Fruit fly (Drosophila melanogaster): ENCODE measurements around the gene GstO1.

Gene GstO1

DNA sequence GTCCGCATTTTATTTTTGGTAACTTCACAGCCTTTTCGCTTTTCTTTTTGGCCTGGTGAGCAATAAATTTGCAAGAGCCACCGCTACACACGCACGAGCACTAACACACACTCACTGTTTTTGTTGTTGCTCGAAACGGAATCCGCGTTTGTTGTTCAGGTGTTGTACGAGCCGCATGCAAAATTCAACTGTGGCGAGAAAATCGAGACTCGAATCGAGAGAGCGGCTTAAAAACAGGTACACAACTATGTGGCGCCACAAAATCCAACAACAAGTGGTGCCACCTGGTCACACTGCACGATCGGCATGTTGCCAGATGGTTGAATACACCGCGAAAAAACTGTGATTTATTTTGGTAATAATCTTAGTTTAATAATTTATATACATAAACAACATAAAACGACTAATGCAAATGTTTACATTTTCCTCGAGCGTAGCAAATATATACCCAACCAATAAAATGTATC lies 17.7 kb downstream of the GstO1 start, which contains the start of gene CG43163 (continued):
- TF ChIP-seq Sox15 (GFP tag; optimal IDR thresholded peaks at IDR 0.05) (peak; percentile 19), ss (GFP tag; optimal IDR thresholded peaks at IDR 0.05) (peak; percentile 33 to 55), dsx (GFP tag; optimal IDR thresholded peaks at IDR 0.05; ENCODE audit: poor library complexity, severe bottlenecking) (peak; percentile 82), CG15336 (GFP tag; IDR thresholded peaks at IDR 0.05) (peak; percentile 79), Eip78C (GFP tag) (peak; percentile 92), Lpt (GFP tag; optimal IDR thresholded peaks at IDR 0.05) (peak; percentile 55), CG7368 (GFP tag; optimal IDR thresholded peaks at IDR 0.05) (peak; percentile 14), Gug (GFP tag; IDR thresholded peaks at IDR 0.05) (peak; percentile 52), fd59A (GFP tag; optimal IDR thresholded peaks at IDR 0.05) (no peak), Hr4 (GFP tag; optimal IDR thresholded peaks at IDR 0.05) (no peak), lz (GFP tag; optimal IDR thresholded peaks at IDR 0.05) (peak; percentile 70), topi (GFP tag; optimal IDR thresholded peaks at IDR 0.05) (peak; percentile 69), CG8632 (GFP tag; optimal IDR thresholded peaks at IDR 0.05) (peak; percentile 47), Met (GFP tag; optimal IDR thresholded peaks at IDR 0.05) (no peak), OdsH (GFP tag; optimal IDR thresholded peaks at IDR 0.05) (no peak), Ets96B (tag; optimal IDR thresholded peaks at IDR 0.05) (peak; percentile 51), Blimp-1 (GFP tag; optimal IDR thresholded peaks at IDR 0.05) (no peak), CG16779 (tag; optimal IDR thresholded peaks at IDR 0.05) (no peak), CG3032 (tag; optimal IDR thresholded peaks at IDR 0.05) (peak; percentile 52), CG10669 (GFP tag; optimal IDR thresholded peaks at IDR 0.05) (peak; percentile 54), Eip75B (GFP tag; optimal IDR thresholded peaks at IDR 0.05) (no peak), CG1621 (tag; optimal IDR thresholded peaks at IDR 0.05) (peak; percentile 36), CG9139 (GFP tag; optimal IDR thresholded peaks at IDR 0.05) (peak; percentile 19), CG8319 (GFP tag; optimal IDR thresholded peaks at IDR 0.05) (peak; percentile 14), eg (GFP tag; IDR thresholded peaks at IDR 0.05) (peak; percentile 81), fkh (GFP tag; optimal IDR thresholded peaks at IDR 0.05) (peak; percentile 55), CG11902 (GFP tag; optimal IDR thresholded peaks at IDR 0.05) (no peak), fd85E (GFP tag; optimal IDR thresholded peaks at IDR 0.05) (no peak), CG32006 (GFP tag; optimal IDR thresholded peaks at IDR 0.05) (no peak), Sox14 (GFP tag; optimal IDR thresholded peaks at IDR 0.05) (peak; percentile 76), Smox (GFP tag; optimal IDR thresholded peaks at IDR 0.05) (no peak), CG31627 (GFP tag; optimal IDR thresholded peaks at IDR 0.05) (peak; percentile 63), Sox102F (GFP tag; optimal IDR thresholded peaks at IDR 0.05) (no peak)

DNA sequence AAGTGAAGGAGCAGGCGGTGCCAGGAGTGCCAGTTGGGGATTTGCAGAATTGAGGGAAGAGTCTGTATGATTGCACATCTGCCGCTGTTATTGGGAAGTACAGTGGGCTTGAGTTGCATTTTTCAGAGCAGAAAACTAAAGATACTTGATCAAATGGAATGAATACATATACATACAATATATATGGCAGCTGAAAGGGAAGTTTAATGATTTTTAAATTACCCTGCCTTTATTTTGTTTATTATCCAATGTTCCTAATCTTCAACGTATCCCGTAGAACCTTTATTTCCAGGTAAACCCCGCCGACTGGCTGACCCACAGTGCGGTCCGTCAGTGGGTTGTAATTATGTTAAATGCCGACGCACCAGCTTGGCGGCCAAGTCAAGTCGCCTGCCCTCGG lies 43.7 kb downstream of the GstO1 start:
- no peak for TF ChIP-seq CG4318 (GFP tag; optimal IDR thresholded peaks at IDR 0.05)
- TF ChIP-seq CG6276 (GFP tag; optimal IDR thresholded peaks at IDR 0.05) = no peak
- TF ChIP-seq Hr38 (GFP tag; optimal IDR thresholded peaks at IDR 0.05) = no peak
- TF ChIP-seq svp (GFP tag) = peak; percentile 69
- no peak for TF ChIP-seq CG31627 (GFP tag; optimal IDR thresholded peaks at IDR 0.05)
- no peak for TF ChIP-seq CG6854 (GFP tag; optimal IDR thresholded peaks at IDR 0.05)
- TF ChIP-seq Sox102F (GFP tag; optimal IDR thresholded peaks at IDR 0.05) = peak; percentile 28
- no peak for TF ChIP-seq ss (GFP tag; optimal IDR thresholded peaks at IDR 0.05)
- no peak for TF ChIP-seq lz (GFP tag; optimal IDR thresholded peaks at IDR 0.05)

Data from whole organism, prepupa.